Fruit fly (Drosophila melanogaster) whole organism, prepupa: ENCODE measurements around the gene Arfrp1.

Experiments
- CG1621 ChIP-seq: fragments of 200-800 bp; sonication (Bioruptor generic); optimal IDR thresholded peaks from 3 replicates; lab custom pipeline; 2018; ENCODE audit warnings: missing biosample characterization, mild to moderate bottlenecking, missing genetic modification characterization
- CG6854 ChIP-seq: fragments of 200-800 bp; sonication (Bioruptor generic); optimal IDR thresholded peaks from 2 replicates; lab custom pipeline; 2017; ENCODE audit warnings: missing biosample characterization, mild to moderate bottlenecking, missing genetic modification characterization
- Eip78C ChIP-seq: fragments of 200-800 bp; sonication (Bioruptor generic); peaks from one replicate; lab custom pipeline; 2016; ENCODE audit warnings: missing biosample characterization, missing genetic modification characterization
- svp ChIP-seq: fragments of 200-800 bp; sonication (Bioruptor generic); peaks from one replicate; lab custom pipeline; 2016; ENCODE audit warnings: missing biosample characterization, missing genetic modification characterization

- TF ChIP-seq svp (peak; percentile 72), Eip78C (GFP tag; lab: Kevin White, UChicago) (no peak), CG1621 (tag; lab: Kevin White, UChicago) (no peak), CG6854 (GFP tag; lab: Kevin White, UChicago) (no peak)
These were observed 16.9 kb upstream of the Arfrp1 start for dm6 chrX:9090057-9090358.
